Worm (Caenorhabditis elegans) whole organism, early embryonic: ENCODE results near the gene mksr-2.

ENCODE experiments used
- B0310.2 ChIP-seq: sonication (generic microtip); optimal IDR thresholded peaks from 2 replicates; lab custom pipeline; 2016; ENCODE audit warnings: mild to moderate bottlenecking, missing genetic modification characterization, missing compliant biosample characterization
- F13C5.2 ChIP-seq: sonication (generic microtip); optimal IDR thresholded peaks from 2 replicates; lab custom pipeline; 2017; ENCODE audit warnings: mild to moderate bottlenecking, missing genetic modification characterization, inconsistent platforms, missing compliant biosample characterization
- ama-1 ChIP-seq: fragments of 150-350 bp; optimal IDR thresholded peaks from 2 replicates; lab custom pipeline; 2014
- ceh-13 ChIP-seq: fragments of 200-800 bp; sonication (Bioruptor generic); optimal IDR thresholded peaks from 2 replicates; lab custom pipeline; 2018; ENCODE audit warnings: mild to moderate bottlenecking, missing genetic modification characterization, missing compliant biosample characterization
- ceh-36 ChIP-seq: sonication (generic microtip); optimal IDR thresholded peaks from 2 replicates; lab custom pipeline; 2016; ENCODE audit warnings: missing genetic modification characterization, inconsistent platforms, missing compliant biosample characterization
- hnd-1 ChIP-seq: sonication (generic microtip); optimal IDR thresholded peaks from 2 replicates; lab custom pipeline; 2016; ENCODE audit warnings: missing genetic modification characterization, missing compliant biosample characterization
- pes-1 ChIP-seq: fragments of 200-800 bp; sonication (Bioruptor generic); IDR thresholded peaks from 2 replicates; pipeline ENCODE4 v1.3.6; 2022; ENCODE audit warnings: missing genetic modification reagents, missing genetic modification characterization, missing compliant biosample characterization
- tbx-37 ChIP-seq: fragments of 200-800 bp; sonication (Bioruptor generic); conservative IDR thresholded peaks from 2 replicates; pipeline ENCODE4 v1.3.6; 2022; ENCODE audit warnings: missing genetic modification reagents, missing genetic modification characterization, missing compliant biosample characterization
- tra-4 ChIP-seq: sonication (generic microtip); optimal IDR thresholded peaks from 2 replicates; lab custom pipeline; 2017; ENCODE audit warnings: missing genetic modification characterization, missing compliant biosample characterization

ce11 chrIV:2281353-2281976 lies 24.9 kb downstream of the mksr-2 start:
- TF ChIP-seq pes-1 (no peak), ceh-36 (tag; lab: Kevin White, UChicago) (no peak), ama-1 (no peak), B0310.2 (tag; lab: Kevin White, UChicago) (no peak), hnd-1 (no peak), tra-4 (tag; lab: Kevin White, UChicago) (no peak), ceh-13 (no peak), F13C5.2 (tag; lab: Kevin White, UChicago) (no peak), tbx-37 (GFP tag; lab: Robert Waterston, UW) (no peak)
